Worm (Caenorhabditis elegans) whole organism, L1 larva: Measurements from ENCODE around the gene pho-14.

Source experiments
- Y116A8C.19 ChIP-seq: sonication (generic microtip); optimal IDR thresholded peaks from 2 replicates; lab custom pipeline; 2016; ENCODE audit warnings: missing compliant biosample characterization, missing genetic modification characterization, borderline replicate concordance
- aly-2 ChIP-seq: fragments of 150-350 bp; optimal IDR thresholded peaks from 2 replicates; lab custom pipeline; 2014; ENCODE audit warnings: missing biosample characterization, missing genetic modification characterization
- blmp-1 ChIP-seq: fragments of 150-350 bp; optimal IDR thresholded peaks from 2 replicates; lab custom pipeline; 2014; ENCODE audit warnings: missing biosample characterization, missing genetic modification characterization
- dpl-1 ChIP-seq, 3 experiments: fragments of 150-350 bp in 2 of 3; sonication (generic microtip) in 1 of 3; optimal IDR thresholded peaks; 2 replicates each; lab custom pipeline; 2014 to 2017; ENCODE audit warnings: missing biosample characterization in 3 of 3, missing genetic modification characterization in 3 of 3, missing genetic modification reagents in 3 of 3
- efl-1 ChIP-seq, 4 experiments: fragments of 150-350 bp; optimal IDR thresholded peaks in 3 of 4; peaks in 1 of 4; 1 replicate in 1 of 4; 2 replicates in 3 of 4; lab custom pipeline; 2014; ENCODE audit warnings: missing biosample characterization in 2 of 4, missing genetic modification characterization in 2 of 4, missing genetic modification reagents in 2 of 4
- elt-2 ChIP-seq: sonication (generic microtip); optimal IDR thresholded peaks from 2 replicates; lab custom pipeline; 2016; ENCODE audit warnings: missing genetic modification characterization, mild to moderate bottlenecking, inconsistent platforms, missing compliant biosample characterization, missing genetic modification reagents
- elt-3 ChIP-seq, 6 experiments: fragments of 150-350 bp in 1 of 6; sonication (generic microtip); optimal IDR thresholded peaks; 2 replicates each; lab custom pipeline; 2017 to 2018; ENCODE audit warnings: missing biosample characterization in 6 of 6, missing genetic modification characterization in 6 of 6, inconsistent platforms in 1 of 6
- ets-5 ChIP-seq: fragments of 200-800 bp; sonication (Bioruptor generic); IDR thresholded peaks from 2 replicates; pipeline ENCODE4 v1.3.6; 2022; ENCODE audit warnings: missing genetic modification characterization, missing compliant biosample characterization
- fkh-4 ChIP-seq: sonication (generic microtip); optimal IDR thresholded peaks from 2 replicates; lab custom pipeline; 2016; ENCODE audit warnings: missing compliant biosample characterization, missing genetic modification characterization, borderline replicate concordance
- grh-1 ChIP-seq: fragments of 200-800 bp; sonication (Bioruptor generic); IDR thresholded peaks from 2 replicates; pipeline ENCODE4 v1.3.6; 2022; ENCODE audit warnings: missing genetic modification reagents, missing genetic modification characterization, missing compliant biosample characterization
- hlh-17 ChIP-seq: fragments of 200-800 bp; sonication (Bioruptor generic); optimal IDR thresholded peaks from 2 replicates; lab custom pipeline; 2018; ENCODE audit warnings: missing genetic modification characterization, mild to moderate bottlenecking, missing compliant biosample characterization, moderate library complexity, borderline replicate concordance
- hlh-4 ChIP-seq: sonication (generic microtip); optimal IDR thresholded peaks from 2 replicates; lab custom pipeline; 2016; ENCODE audit warnings: mild to moderate bottlenecking, missing genetic modification characterization, missing compliant biosample characterization
- lin-15B ChIP-seq: fragments of 150-350 bp; sonication (generic microtip); optimal IDR thresholded peaks from 3 replicates; lab custom pipeline; 2014; ENCODE audit warnings: missing biosample characterization, missing genetic modification characterization
- lin-35 ChIP-seq, 2 experiments: fragments of 150-350 bp; optimal IDR thresholded peaks; 2 replicates each; lab custom pipeline; 2014; ENCODE audit warnings: missing biosample characterization in 2 of 2, missing genetic modification characterization in 2 of 2, missing genetic modification reagents in 2 of 2
- lir-3 ChIP-seq: sonication (generic microtip); optimal IDR thresholded peaks from 2 replicates; lab custom pipeline; 2016; ENCODE audit warnings: mild to moderate bottlenecking, missing genetic modification characterization, moderate library complexity, missing compliant biosample characterization; ENCODE audit not compliant: poor library complexity
- mab-9 ChIP-seq: fragments of 200-800 bp; sonication (Bioruptor generic); IDR thresholded peaks from 2 replicates; pipeline ENCODE4 v1.3.6; 2022; ENCODE audit warnings: missing genetic modification reagents, missing genetic modification characterization, missing compliant biosample characterization
- mef-2 ChIP-seq: fragments of 150-350 bp; optimal IDR thresholded peaks from 2 replicates; lab custom pipeline; 2014; ENCODE audit warnings: missing biosample characterization, missing genetic modification characterization
- mep-1 ChIP-seq: fragments of 150-350 bp; optimal IDR thresholded peaks from 2 replicates; lab custom pipeline; 2014; ENCODE audit warnings: missing biosample characterization, missing genetic modification characterization
- nhr-12 ChIP-seq: sonication (generic microtip); optimal IDR thresholded peaks from 2 replicates; lab custom pipeline; 2017; ENCODE audit warnings: missing biosample characterization, missing genetic modification characterization
- nhr-20 ChIP-seq: sonication (generic microtip); optimal IDR thresholded peaks from 2 replicates; lab custom pipeline; 2016; ENCODE audit warnings: mild to moderate bottlenecking, missing genetic modification characterization, missing compliant biosample characterization
- nhr-237 ChIP-seq: fragments of 150-350 bp; optimal IDR thresholded peaks from 2 replicates; lab custom pipeline; 2014; ENCODE audit warnings: missing biosample characterization, missing genetic modification characterization
- nhr-47 ChIP-seq: sonication (generic microtip); optimal IDR thresholded peaks from 2 replicates; lab custom pipeline; 2016; ENCODE audit warnings: mild to moderate bottlenecking, missing genetic modification characterization, moderate library complexity, missing compliant biosample characterization
- nhr-85 ChIP-seq: sonication (generic microtip); peaks from one replicate; lab custom pipeline; 2016; ENCODE audit warnings: missing genetic modification characterization, inconsistent platforms, missing compliant biosample characterization
- pag-3 ChIP-seq: sonication (generic microtip); optimal IDR thresholded peaks from 2 replicates; lab custom pipeline; 2017; ENCODE audit warnings: missing genetic modification characterization, mild to moderate bottlenecking, missing compliant biosample characterization, antibody characterized with exemption, borderline replicate concordance; ENCODE audit not compliant: insufficient read depth
- rnt-1 ChIP-seq: sonication (generic microtip); optimal IDR thresholded peaks from 2 replicates; lab custom pipeline; 2016; ENCODE audit warnings: mild to moderate bottlenecking, missing genetic modification characterization, moderate library complexity, missing compliant biosample characterization
- snpc-4 ChIP-seq: fragments of 150-350 bp; optimal IDR thresholded peaks from 2 replicates; lab custom pipeline; 2014; ENCODE audit warnings: missing biosample characterization, missing genetic modification characterization
- sptf-1 ChIP-seq: fragments of 150-350 bp; optimal IDR thresholded peaks from 2 replicates; lab custom pipeline; 2014; ENCODE audit warnings: missing biosample characterization, missing genetic modification characterization
- tbx-2 ChIP-seq: sonication (generic microtip); optimal IDR thresholded peaks from 2 replicates; lab custom pipeline; 2016; ENCODE audit warnings: missing genetic modification characterization, missing compliant biosample characterization
- tlp-1 ChIP-seq: fragments of 150-350 bp; optimal IDR thresholded peaks from 2 replicates; lab custom pipeline; 2014; ENCODE audit warnings: missing biosample characterization, missing genetic modification characterization
- unc-130 ChIP-seq: fragments of 150-350 bp; optimal IDR thresholded peaks from 2 replicates; lab custom pipeline; 2017; ENCODE audit warnings: missing biosample characterization, missing genetic modification characterization, inconsistent platforms
- unc-86 ChIP-seq: sonication (generic microtip); optimal IDR thresholded peaks from 2 replicates; lab custom pipeline; 2016; ENCODE audit warnings: missing genetic modification characterization, missing compliant biosample characterization
- unc-98 ChIP-seq: fragments of 200-800 bp; sonication (Bioruptor generic); IDR thresholded peaks from 2 replicates; pipeline ENCODE4 v1.3.6; 2022; ENCODE audit warnings: missing genetic modification characterization, missing compliant biosample characterization
- vab-15 ChIP-seq: sonication (generic microtip); optimal IDR thresholded peaks from 2 replicates; lab custom pipeline; 2017; ENCODE audit warnings: missing genotype, mild to moderate bottlenecking, missing genetic modification characterization, missing compliant biosample characterization
- xbp-1 ChIP-seq: sonication (generic microtip); optimal IDR thresholded peaks from 2 replicates; lab custom pipeline; 2016; ENCODE audit warnings: missing genetic modification characterization, missing compliant biosample characterization
- zip-4 ChIP-seq: fragments of 200-800 bp; sonication (Bioruptor generic); optimal IDR thresholded peaks from 2 replicates; lab custom pipeline; 2018; ENCODE audit warnings: mild to moderate bottlenecking, missing genetic modification characterization, moderate library complexity, missing compliant biosample characterization
- ztf-11 ChIP-seq, 2 experiments: sonication (generic microtip); optimal IDR thresholded peaks; 2 replicates each; lab custom pipeline; 2016 to 2017; ENCODE audit warnings: missing genetic modification characterization in 2 of 2, missing biosample characterization in 1 of 2, missing compliant biosample characterization in 1 of 2

Gene pho-14

DNA sequence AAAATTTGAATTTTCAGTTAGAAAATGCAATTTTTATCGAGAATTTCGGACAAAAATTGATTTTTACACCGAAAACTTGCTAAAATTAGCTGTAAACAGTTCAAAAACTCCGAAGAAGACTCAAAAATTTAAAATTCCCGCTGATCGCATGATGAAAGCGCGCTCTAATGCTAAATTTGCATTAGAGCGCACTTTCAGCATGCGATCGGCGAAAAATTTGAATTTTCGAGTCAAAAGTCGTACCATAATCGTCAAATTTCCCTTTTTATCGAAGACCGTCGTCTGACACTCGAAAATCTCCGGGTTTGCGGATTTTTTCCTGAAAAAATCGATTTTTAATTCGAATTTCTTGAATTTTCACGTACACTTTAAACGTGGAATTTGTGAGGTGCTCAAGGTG lies 32.7 kb upstream of the pho-14 start:
- TF ChIP-seq efl-1 (optimal IDR thresholded peaks at IDR 0.05; lab: Kevin White, UChicago) = no peak
- peak in 1 of 2 experiments; percentile 49 for TF ChIP-seq efl-1 (GFP tag; optimal IDR thresholded peaks at IDR 0.05 in 1 of 2; lab: Kevin White, UChicago)
- TF ChIP-seq pag-3 (tag; lab: Kevin White, UChicago) = no peak

DNA sequence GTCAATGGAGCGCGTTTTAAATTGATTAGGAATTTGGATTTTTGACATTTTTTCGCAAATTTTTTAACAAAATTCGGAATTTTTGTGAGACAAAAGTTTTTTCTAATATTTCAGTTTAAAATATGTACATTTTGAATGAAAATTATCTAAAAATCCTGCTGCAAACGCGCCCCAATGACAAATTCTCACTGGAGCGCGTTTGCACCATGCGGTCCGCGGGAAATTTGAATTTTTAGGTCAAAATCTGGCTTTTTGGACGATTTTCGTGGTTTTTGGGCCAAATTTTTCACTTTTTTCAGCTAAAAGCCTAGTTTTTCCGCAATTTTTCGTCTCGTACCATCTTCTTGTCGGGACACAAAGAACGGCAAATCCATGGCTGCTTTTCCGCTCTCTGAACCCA lies 32.1 kb upstream of the pho-14 start:
- TF ChIP-seq tbx-2 (no peak), fkh-4 (tag; lab: Kevin White, UChicago) (no peak), mab-9 (GFP tag; lab: Robert Waterston, UW) (no peak), xbp-1 (tag; lab: Kevin White, UChicago) (no peak), unc-86 (tag; lab: Kevin White, UChicago) (no peak), nhr-12 (tag; lab: Kevin White, UChicago) (no peak), grh-1 (GFP tag; lab: Robert Waterston, UW) (no peak), vab-15 (tag; lab: Kevin White, UChicago) (no peak), snpc-4 (tag; lab: Kevin White, UChicago) (no peak), sptf-1 (tag; lab: Kevin White, UChicago) (no peak), hlh-17 (GFP tag; lab: Kevin White, UChicago) (no peak)

DNA sequence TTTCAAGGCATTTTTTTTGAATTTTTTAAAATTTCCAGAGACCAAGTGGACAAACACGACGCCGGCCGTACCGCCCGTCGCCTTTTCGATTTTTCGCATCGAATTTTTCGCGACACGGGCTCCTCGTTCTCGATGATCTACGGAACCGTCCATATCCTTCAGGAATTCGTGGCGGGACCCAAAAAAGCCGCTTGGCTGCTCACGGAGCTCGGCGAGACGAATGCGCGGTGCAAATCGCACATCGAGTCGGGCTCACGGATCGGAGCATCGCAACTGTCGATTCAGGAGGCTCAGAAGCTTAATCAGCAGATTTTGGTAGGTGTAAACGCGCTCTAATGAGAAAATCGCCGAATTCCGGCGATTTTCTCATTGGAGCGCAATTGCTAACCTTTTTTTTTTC lies 31.2 kb upstream of the pho-14 start:
- no peak for TF ChIP-seq zip-4
- TF ChIP-seq blmp-1 (tag; lab: Kevin White, UChicago) = no peak
- TF ChIP-seq lir-3 (tag; lab: Kevin White, UChicago) = no peak
- TF ChIP-seq grh-1 (GFP tag; lab: Robert Waterston, UW) = no peak
- TF ChIP-seq ets-5 = no peak
- no peak for TF ChIP-seq tlp-1
- TF ChIP-seq mep-1 (tag; lab: Kevin White, UChicago) = no peak
- TF ChIP-seq Y116A8C.19 (tag; lab: Kevin White, UChicago) = no peak
- TF ChIP-seq rnt-1 (tag; lab: Kevin White, UChicago) = no peak
- TF ChIP-seq nhr-20 (tag; lab: Kevin White, UChicago) = no peak
- no peak for TF ChIP-seq nhr-47 (tag; lab: Kevin White, UChicago)
- no peak for TF ChIP-seq ztf-11 (tag; optimal IDR thresholded peaks at IDR 0.05; lab: Kevin White, UChicago)
- TF ChIP-seq vab-15 (tag; lab: Kevin White, UChicago) = no peak
- TF ChIP-seq lin-35 (GFP tag; optimal IDR thresholded peaks at IDR 0.05; lab: Kevin White, UChicago) = no peak
- TF ChIP-seq elt-3 (tag; optimal IDR thresholded peaks at IDR 0.05; lab: Kevin White, UChicago) = no peak
- TF ChIP-seq unc-130 (tag; lab: Kevin White, UChicago) = no peak
- no peak for TF ChIP-seq unc-98 (GFP tag; lab: Robert Waterston, UW)

DNA sequence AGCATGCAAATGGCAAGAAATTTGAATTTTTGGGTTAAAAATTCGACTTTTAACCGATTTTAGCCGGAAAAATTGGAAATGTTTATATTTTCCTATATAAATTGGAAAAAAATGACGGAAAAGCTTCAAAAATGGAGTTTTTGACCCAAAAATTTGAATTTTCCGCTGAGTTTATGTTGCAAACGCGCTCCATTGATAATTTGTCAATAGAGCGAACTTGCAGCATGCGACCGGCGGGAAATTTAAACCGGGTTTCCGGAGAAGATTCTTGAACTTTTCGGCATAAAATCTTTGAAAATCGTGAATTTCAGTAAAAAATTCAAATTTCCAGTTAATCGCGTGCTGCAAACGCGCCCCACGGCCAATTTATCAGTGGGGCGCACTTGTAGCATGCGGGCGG lies 30.7 kb upstream of the pho-14 start:
- TF ChIP-seq nhr-237 (tag; lab: Kevin White, UChicago) = no peak
- no peak for TF ChIP-seq elt-2 (tag; lab: Kevin White, UChicago)
- TF ChIP-seq lin-15B (tag; lab: Kevin White, UChicago) = no peak
- TF ChIP-seq hlh-4 = no peak
- TF ChIP-seq aly-2 (tag; lab: Kevin White, UChicago) = no peak
- TF ChIP-seq mef-2 = no peak
- TF ChIP-seq hlh-17 (GFP tag; lab: Kevin White, UChicago) = no peak
- TF ChIP-seq, all 84 proteins: peak for 0

DNA sequence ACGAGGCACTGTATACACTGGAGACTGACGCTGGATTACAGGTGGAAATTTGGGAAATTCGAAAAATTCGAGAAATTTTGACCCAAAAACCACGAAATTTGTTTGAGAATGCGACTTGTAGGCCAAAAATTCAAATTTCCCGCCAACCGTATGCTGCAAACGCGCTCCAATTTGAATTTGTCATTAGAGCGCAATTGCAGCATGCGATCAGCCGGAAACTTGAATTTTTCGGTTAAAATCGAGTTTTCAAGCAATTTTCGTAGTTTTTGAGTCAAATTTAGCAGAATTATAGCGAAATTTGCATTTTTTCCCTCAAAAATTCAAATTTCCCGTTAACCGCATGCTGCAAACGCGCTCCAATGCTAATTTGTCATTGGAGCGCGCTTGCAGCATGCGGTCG lies 29.6 kb upstream of the pho-14 start:
- TF ChIP-seq dpl-1 (GFP tag; optimal IDR thresholded peaks at IDR 0.05; lab: Kevin White, UChicago) = no peak
- TF ChIP-seq nhr-85 (tag; lab: Kevin White, UChicago) = peak; percentile 9
